Fruit fly (Drosophila melanogaster) whole organism, embryonic: ENCODE measurements around the gene CG9263.

Source experiments
- BtbVII ChIP-seq: fragments of 200-800 bp; sonication (Bioruptor generic); optimal IDR thresholded peaks from 3 replicates; lab custom pipeline; 2017; ENCODE audit warnings: missing biosample characterization, mild to moderate bottlenecking, missing genetic modification characterization
- CG11093 ChIP-seq: fragments of 200-800 bp; sonication (Bioruptor generic); IDR thresholded peaks from 3 replicates; pipeline ENCODE4 v1.3.6; 2022; ENCODE audit warnings: missing biosample characterization, missing genetic modification characterization
- CG11504 ChIP-seq: fragments of 200-800 bp; sonication (Bioruptor generic); optimal IDR thresholded peaks from 3 replicates; lab custom pipeline; 2019; ENCODE audit warnings: missing biosample characterization, mild to moderate bottlenecking, missing genetic modification characterization, moderate library complexity
- CG12769 ChIP-seq: fragments of 200-800 bp; sonication (Bioruptor generic); optimal IDR thresholded peaks from 2 replicates; lab custom pipeline; 2019; ENCODE audit warnings: missing biosample characterization, mild to moderate bottlenecking, missing genetic modification characterization, moderate library complexity
- CG13624 ChIP-seq: fragments of 200-800 bp; sonication (Bioruptor generic); optimal IDR thresholded peaks from 2 replicates; lab custom pipeline; 2016; ENCODE audit warnings: missing biosample characterization, missing genetic modification characterization
- CG15269 ChIP-seq: fragments of 200-800 bp; sonication (Bioruptor generic); optimal IDR thresholded peaks from 2 replicates; lab custom pipeline; 2018; ENCODE audit warnings: missing biosample characterization, mild to moderate bottlenecking, missing genetic modification characterization, moderate library complexity
- CG1529 ChIP-seq: fragments of 200-800 bp; sonication (Bioruptor generic); optimal IDR thresholded peaks from 3 replicates; lab custom pipeline; 2018; ENCODE audit warnings: missing biosample characterization, missing genetic modification characterization
- CG15514 ChIP-seq: fragments of 200-800 bp; sonication (Bioruptor generic); optimal IDR thresholded peaks from 3 replicates; lab custom pipeline; 2017; ENCODE audit warnings: missing biosample characterization, missing genetic modification characterization, mild to moderate bottlenecking, moderate library complexity, missing genetic modification reagents
- CG1603 ChIP-seq: fragments of 200-800 bp; sonication (Bioruptor generic); optimal IDR thresholded peaks from 2 replicates; lab custom pipeline; 2019; ENCODE audit warnings: missing biosample characterization, mild to moderate bottlenecking, missing genetic modification characterization, moderate library complexity
- CG2889 ChIP-seq: fragments of 200-800 bp; sonication (Bioruptor generic); IDR thresholded peaks from 3 replicates; pipeline ENCODE4 v1.3.6; 2022; ENCODE audit warnings: missing biosample characterization, missing genetic modification characterization
- CG33557 ChIP-seq: fragments of 200-800 bp; sonication (Bioruptor generic); optimal IDR thresholded peaks from 2 replicates; lab custom pipeline; 2019; ENCODE audit warnings: missing biosample characterization, mild to moderate bottlenecking, missing genetic modification characterization, moderate library complexity
- CG3407 ChIP-seq: fragments of 200-800 bp; sonication (Bioruptor generic); optimal IDR thresholded peaks from 2 replicates; lab custom pipeline; 2018; ENCODE audit warnings: missing biosample characterization, mild to moderate bottlenecking, missing genetic modification characterization
- CG34224 ChIP-seq: fragments of 200-800 bp; sonication (Bioruptor generic); IDR thresholded peaks from 3 replicates; pipeline ENCODE4 v1.3.6; 2022; ENCODE audit warnings: missing biosample characterization, missing genetic modification characterization; ENCODE audit not compliant: partially characterized antibody
- CG3847 ChIP-seq: fragments of 200-800 bp; sonication (Bioruptor generic); IDR thresholded peaks from 2 replicates; pipeline ENCODE4 v1.3.6; 2022; ENCODE audit warnings: missing biosample characterization, missing genetic modification characterization
- CG4820 ChIP-seq: fragments of 200-800 bp; sonication (Bioruptor generic); optimal IDR thresholded peaks from 3 replicates; lab custom pipeline; 2016; ENCODE audit warnings: missing biosample characterization, missing genetic modification characterization
- CG6272 ChIP-seq: fragments of 200-800 bp; sonication (Bioruptor generic); IDR thresholded peaks from 2 replicates; pipeline ENCODE4 v1.3.6; 2022; ENCODE audit warnings: missing biosample characterization, missing genetic modification characterization
- CG6689 ChIP-seq: fragments of 200-800 bp; sonication (Bioruptor generic); IDR thresholded peaks from 2 replicates; pipeline ENCODE4 v1.3.6; 2022; ENCODE audit warnings: missing biosample characterization, missing genetic modification characterization
- CG6791 ChIP-seq: fragments of 200-800 bp; sonication (Bioruptor generic); IDR thresholded peaks from 3 replicates; pipeline ENCODE4 v1.3.6; 2022; ENCODE audit warnings: missing biosample characterization, missing genetic modification characterization; ENCODE audit not compliant: partially characterized antibody
- CG7556 ChIP-seq: fragments of 200-800 bp; sonication (Bioruptor generic); optimal IDR thresholded peaks from 2 replicates; lab custom pipeline; 2017; ENCODE audit warnings: missing biosample characterization, mild to moderate bottlenecking, missing genetic modification characterization
- CG7963 ChIP-seq: fragments of 200-800 bp; sonication (Bioruptor generic); IDR thresholded peaks from 3 replicates; pipeline ENCODE4 v1.3.6; 2022; ENCODE audit warnings: missing biosample characterization, missing genetic modification characterization; ENCODE audit not compliant: partially characterized antibody
- CG8388 ChIP-seq: fragments of 200-800 bp; sonication (Bioruptor generic); optimal IDR thresholded peaks from 2 replicates; lab custom pipeline; 2019; ENCODE audit warnings: missing biosample characterization, mild to moderate bottlenecking, missing genetic modification characterization, moderate library complexity
- CG9876 ChIP-seq: fragments of 200-800 bp; sonication (Bioruptor generic); optimal IDR thresholded peaks from 2 replicates; lab custom pipeline; 2016; ENCODE audit warnings: missing biosample characterization, missing genetic modification characterization
- CrebB ChIP-seq: fragments of 200-800 bp; sonication (Bioruptor generic); optimal IDR thresholded peaks from 3 replicates; lab custom pipeline; 2018; ENCODE audit warnings: missing biosample characterization, mild to moderate bottlenecking, missing genetic modification characterization
- D ChIP-seq, 2 experiments: fragments of 200-800 bp in 1 of 2; fragments of >200 bp in 1 of 2; sonication (Bioruptor generic) in 1 of 2; optimal IDR thresholded peaks; 2 replicates in 1 of 2; 3 replicates in 1 of 2; lab custom pipeline; 2017; ENCODE audit warnings: mild to moderate bottlenecking in 1 of 2, missing biosample characterization in 1 of 2, missing genetic modification characterization in 1 of 2, missing genetic modification reagents in 1 of 2
- Dad ChIP-seq: fragments of 200-800 bp; sonication (Bioruptor generic); optimal IDR thresholded peaks from 3 replicates; lab custom pipeline; 2016; ENCODE audit warnings: missing biosample characterization, missing genetic modification characterization
- Dfd ChIP-seq, 2 experiments: fragments of >200 bp; optimal IDR thresholded peaks; 2 replicates each; lab custom pipeline; 2017; ENCODE audit warnings: missing biosample characterization in 2 of 2, missing genetic modification characterization in 2 of 2
- Hey ChIP-seq: fragments of 200-800 bp; sonication (Bioruptor generic); optimal IDR thresholded peaks from 3 replicates; lab custom pipeline; 2018; ENCODE audit warnings: missing biosample characterization, mild to moderate bottlenecking, missing genetic modification characterization
- Scr ChIP-seq: fragments of 200-800 bp; sonication (Bioruptor generic); IDR thresholded peaks from 2 replicates; pipeline ENCODE4 v1.3.6; 2022; ENCODE audit warnings: missing biosample characterization, missing genetic modification characterization; ENCODE audit not compliant: partially characterized antibody
- Tbp ChIP-seq: fragments of >200 bp; optimal IDR thresholded peaks from 2 replicates; lab custom pipeline; 2018; ENCODE audit warnings: missing biosample characterization, missing genetic modification characterization
- chm ChIP-seq: fragments of 200-800 bp; sonication (Bioruptor generic); IDR thresholded peaks from 2 replicates; pipeline ENCODE4 v1.3.6; 2022; ENCODE audit warnings: missing biosample characterization, missing genetic modification characterization
- crp ChIP-seq, 2 experiments: fragments of 200-800 bp; sonication (Bioruptor generic); optimal IDR thresholded peaks; 2 replicates in 1 of 2; 3 replicates in 1 of 2; lab custom pipeline; 2017; ENCODE audit warnings: missing biosample characterization in 2 of 2, missing genetic modification characterization in 2 of 2, mild to moderate bottlenecking in 1 of 2, moderate library complexity in 1 of 2
- cwo ChIP-seq: fragments of 200-800 bp; sonication (Bioruptor generic); optimal IDR thresholded peaks from 3 replicates; lab custom pipeline; 2017; ENCODE audit warnings: missing biosample characterization, missing genetic modification characterization, mild to moderate bottlenecking, moderate library complexity, missing genetic modification reagents
- dati ChIP-seq: fragments of 200-800 bp; sonication (Bioruptor generic); IDR thresholded peaks from 2 replicates; pipeline ENCODE4 v1.3.6; 2022; ENCODE audit warnings: missing biosample characterization, missing genetic modification characterization
- dm ChIP-seq: fragments of 200-800 bp; sonication (Bioruptor generic); optimal IDR thresholded peaks from 3 replicates; lab custom pipeline; 2016; ENCODE audit warnings: missing biosample characterization, missing genetic modification characterization
- dmrt11E ChIP-seq: fragments of 200-800 bp; sonication (Bioruptor generic); optimal IDR thresholded peaks from 3 replicates; lab custom pipeline; 2018; ENCODE audit warnings: missing biosample characterization, mild to moderate bottlenecking, missing genetic modification characterization, moderate library complexity
- en ChIP-seq: fragments of 200-800 bp; sonication (Bioruptor generic); optimal IDR thresholded peaks from 2 replicates; lab custom pipeline; 2016; ENCODE audit warnings: missing biosample characterization, missing genetic modification characterization
- fd3F ChIP-seq: fragments of 200-800 bp; sonication (Bioruptor generic); optimal IDR thresholded peaks from 2 replicates; lab custom pipeline; 2018; ENCODE audit warnings: missing biosample characterization, mild to moderate bottlenecking, missing genetic modification characterization, moderate library complexity
- gcm ChIP-seq: fragments of 200-800 bp; sonication (Bioruptor generic); optimal IDR thresholded peaks from 2 replicates; lab custom pipeline; 2019; ENCODE audit warnings: missing biosample characterization, mild to moderate bottlenecking, missing genetic modification characterization, moderate library complexity
- jing ChIP-seq: fragments of 200-800 bp; sonication (Bioruptor generic); optimal IDR thresholded peaks from 2 replicates; lab custom pipeline; 2018; ENCODE audit warnings: missing biosample characterization, mild to moderate bottlenecking, missing genetic modification characterization
- luna ChIP-seq: fragments of 200-800 bp; sonication (Bioruptor generic); optimal IDR thresholded peaks from 2 replicates; lab custom pipeline; 2016; ENCODE audit warnings: missing biosample characterization, missing genetic modification characterization
- ranshi ChIP-seq: fragments of 200-800 bp; sonication (Bioruptor generic); IDR thresholded peaks from 2 replicates; pipeline ENCODE4 v1.3.6; 2022; ENCODE audit warnings: missing biosample characterization, missing genetic modification characterization
- run ChIP-seq: fragments of 200-800 bp; sonication (Bioruptor generic); optimal IDR thresholded peaks from 3 replicates; lab custom pipeline; 2018; ENCODE audit warnings: missing biosample characterization, mild to moderate bottlenecking, missing genetic modification characterization
- sens-2 ChIP-seq: fragments of 200-800 bp; sonication (Bioruptor generic); IDR thresholded peaks from 2 replicates; pipeline ENCODE4 v1.3.6; 2022; ENCODE audit warnings: missing biosample characterization, missing genetic modification characterization
- sqz ChIP-seq: fragments of 200-800 bp; sonication (Bioruptor generic); optimal IDR thresholded peaks from 3 replicates; lab custom pipeline; 2018; ENCODE audit warnings: missing biosample characterization, mild to moderate bottlenecking, missing genetic modification characterization
- tna ChIP-seq: fragments of 200-800 bp; sonication (Bioruptor generic); IDR thresholded peaks from 2 replicates; pipeline ENCODE4 v1.3.6; 2022; ENCODE audit warnings: missing biosample characterization, missing genetic modification characterization; ENCODE audit not compliant: partially characterized antibody
- wek ChIP-seq: fragments of 200-800 bp; sonication (Bioruptor generic); optimal IDR thresholded peaks from 3 replicates; lab custom pipeline; 2018; ENCODE audit warnings: missing biosample characterization, mild to moderate bottlenecking, missing genetic modification characterization, moderate library complexity
- z ChIP-seq: fragments of 200-800 bp; sonication (Bioruptor generic); IDR thresholded peaks from 3 replicates; pipeline ENCODE4 v1.3.6; 2022; ENCODE audit warnings: missing biosample characterization, missing genetic modification characterization
- zfh2 ChIP-seq: fragments of 200-800 bp; sonication (Bioruptor generic); optimal IDR thresholded peaks from 2 replicates; lab custom pipeline; 2016; ENCODE audit warnings: missing biosample characterization, missing genetic modification characterization

CG9263 gene

dm6 chr2L:13514945-13515687 is 27.3 kb downstream of the CG9263 start (continued):
- TF ChIP-seq dmrt11E (tag; lab: Kevin White, UChicago): peak; percentile 1
- TF ChIP-seq CrebB (tag; lab: Kevin White, UChicago): no peak
- no peak for TF ChIP-seq luna (GFP tag; lab: Kevin White, UChicago)
- TF ChIP-seq CG11504 (tag; lab: Kevin White, UChicago): peak; percentile 90
- peak; percentile 81 for TF ChIP-seq CG4820 (GFP tag; lab: Kevin White, UChicago)
- peak; percentile 7 for TF ChIP-seq fd3F
- no peak for TF ChIP-seq cwo (GFP tag; lab: Kevin White, UChicago)
- TF ChIP-seq CG8388 (GFP tag; lab: Kevin White, UChicago): peak; percentile 63
- TF ChIP-seq sqz: peak; percentile 60
- peak; percentile 72 for TF ChIP-seq CG11093 (GFP tag; lab: Robert Waterston, UW)
- TF ChIP-seq CG6689: peak; percentile 71
- TF ChIP-seq Scr: no peak
- peak; percentile 52 for TF ChIP-seq BtbVII (GFP tag; lab: Kevin White, UChicago)
- no peak; the same call in 1 of the 2 replicates for TF ChIP-seq CG6272 (GFP tag; lab: Robert Waterston, UW)
- TF ChIP-seq crp (GFP tag; optimal IDR thresholded peaks at IDR 0.05; lab: Kevin White, UChicago): no peak
- TF ChIP-seq run (tag; lab: Kevin White, UChicago): no peak
- peak; percentile 78 for TF ChIP-seq Dad (GFP tag; lab: Kevin White, UChicago)
- peak; percentile 40 for TF ChIP-seq CG3847 (GFP tag; lab: Robert Waterston, UW)
- TF ChIP-seq CG1603 (tag; lab: Kevin White, UChicago): peak; percentile 66
- peak; percentile 82 for TF ChIP-seq ranshi
- TF ChIP-seq CG1529 (GFP tag; lab: Kevin White, UChicago): no peak
- TF ChIP-seq CG13624 (GFP tag; lab: Kevin White, UChicago): peak; percentile 90
- no peak for TF ChIP-seq CG7963
- TF ChIP-seq z (GFP tag; lab: Robert Waterston, UW): 0 out of 3 replicates have a peak, but pooled peaks have one; percentile 47
- TF ChIP-seq CG3407: no peak
- TF ChIP-seq en (GFP tag; lab: Kevin White, UChicago): peak; percentile 84
- TF ChIP-seq zfh2 (GFP tag; lab: Kevin White, UChicago): peak; percentile 64
- TF ChIP-seq dm (GFP tag; lab: Kevin White, UChicago): peak; percentile 51
- TF ChIP-seq CG34224 (GFP tag; lab: Robert Waterston, UW): no peak
- no peak for TF ChIP-seq chm (GFP tag; lab: Robert Waterston, UW)
- TF ChIP-seq Dfd (GFP tag; optimal IDR thresholded peaks at IDR 0.05; lab: Kevin White, UChicago): no peak
- TF ChIP-seq Tbp (GFP tag; lab: Kevin White, UChicago): no peak
- peak; percentile 52 for TF ChIP-seq dati (GFP tag; lab: Robert Waterston, UW)
- TF ChIP-seq D (optimal IDR thresholded peaks at IDR 0.05; lab: Kevin White, UChicago): no peak
- peak; percentile 54 for TF ChIP-seq D (GFP tag; optimal IDR thresholded peaks at IDR 0.05; lab: Kevin White, UChicago)
- no peak for TF ChIP-seq CG33557 (GFP tag; lab: Kevin White, UChicago)
- peak; percentile 27 for TF ChIP-seq CG9876
- peak; percentile 7 for TF ChIP-seq gcm (GFP tag; lab: Kevin White, UChicago)
- no peak for TF ChIP-seq CG12769
- TF ChIP-seq CG7556: peak; percentile 63
- no peak for TF ChIP-seq wek (GFP tag; lab: Kevin White, UChicago)
- no peak for TF ChIP-seq CG6791 (GFP tag; lab: Robert Waterston, UW)
- TF ChIP-seq jing (GFP tag; lab: Kevin White, UChicago): peak; percentile 7
- no peak for TF ChIP-seq tna
- no peak for TF ChIP-seq sens-2 (GFP tag; lab: Robert Waterston, UW)
- peak; percentile 73 for TF ChIP-seq CG15269 (tag; lab: Kevin White, UChicago)
- no peak for TF ChIP-seq Hey
- TF ChIP-seq CG15514 (GFP tag; lab: Kevin White, UChicago): peak; percentile 68
- 0 out of 3 replicates have a peak, but pooled peaks have one; percentile 3 for TF ChIP-seq CG2889 (GFP tag; lab: Robert Waterston, UW)
